Worm (Caenorhabditis elegans): ENCODE measurements around the gene drd-10.

drd-10 gene

DNA sequence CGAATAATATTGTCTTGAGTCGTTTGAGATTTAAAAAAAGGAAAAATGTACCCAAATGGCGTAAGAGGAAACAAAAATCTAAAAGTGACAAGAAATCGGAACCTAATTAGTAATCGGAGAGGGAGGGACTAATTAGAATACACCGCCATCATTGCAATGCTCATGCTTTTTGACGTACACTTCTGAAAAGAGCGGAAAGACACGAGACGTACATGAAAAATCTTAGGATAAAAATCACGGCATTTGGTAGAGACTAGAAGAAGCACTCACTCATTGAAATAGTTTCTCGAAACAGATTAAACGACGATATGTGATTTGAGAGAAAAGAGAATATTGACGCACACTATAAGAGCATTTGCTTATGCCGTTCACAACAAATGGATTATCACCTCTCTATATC, 15.6 kb downstream of the drd-10 start:
- TF ChIP-seq nhr-20 (tag; optimal IDR thresholded peaks at IDR 0.05) (no peak), elt-3 (tag; optimal IDR thresholded peaks at IDR 0.05) (no peak), pax-3 (tag; optimal IDR thresholded peaks at IDR 0.05) (peak; percentile 54), fkh-8 (tag; optimal IDR thresholded peaks at IDR 0.05) (peak; percentile 19), jun-1 (tag; optimal IDR thresholded peaks at IDR 0.05) (no peak), fkh-4 (tag; optimal IDR thresholded peaks at IDR 0.05; ENCODE audit: borderline replicate concordance) (peak; percentile 49), ces-1 (GFP tag; optimal IDR thresholded peaks at IDR 0.05) (no peak), ceh-8 (GFP tag; optimal IDR thresholded peaks at IDR 0.05) (peak; percentile 15), dsc-1 (tag; optimal IDR thresholded peaks at IDR 0.05) (peak; percentile 96), nhr-11 (tag; optimal IDR thresholded peaks at IDR 0.05) (peak; percentile 29), egl-13 (tag; optimal IDR thresholded peaks at IDR 0.05) (peak; percentile 41), sox-4 (tag; optimal IDR thresholded peaks at IDR 0.05) (no peak), F16B12.6 (tag; optimal IDR thresholded peaks at IDR 0.05) (no peak)

DNA sequence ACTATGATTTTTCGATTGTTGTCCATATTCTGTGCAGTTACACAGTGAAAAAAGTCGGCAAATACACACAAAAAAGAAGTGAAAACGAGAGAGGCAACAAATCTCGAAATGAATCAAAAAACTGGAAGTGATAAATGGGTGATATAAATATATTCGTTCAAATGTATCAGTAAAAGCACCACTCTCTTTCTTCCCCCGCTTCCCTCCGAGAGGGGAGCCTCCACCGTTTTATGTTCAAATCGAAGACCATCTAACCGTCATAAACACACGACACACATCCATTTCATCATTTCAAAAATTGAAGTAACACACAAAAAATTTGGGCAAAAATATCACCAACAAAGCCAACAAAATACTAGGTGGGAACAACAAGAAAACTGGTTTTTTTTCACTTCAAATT, 19.6 kb downstream of the drd-10 start, which contains the start of gene F20A1.6:
TSS of gene F20A1.6 (minus strand) at position 101 of the 400 bp plus-strand sequence.
- no peak for TF ChIP-seq nhr-90 (tag; optimal IDR thresholded peaks at IDR 0.05; ENCODE audit: poor library complexity)
- no peak for TF ChIP-seq nhr-19 (GFP tag; conservative IDR thresholded peaks at IDR 0.05)
- TF ChIP-seq zag-1 (tag; optimal IDR thresholded peaks at IDR 0.05): no peak
- TF ChIP-seq ceh-63 (GFP tag; optimal IDR thresholded peaks at IDR 0.05): no peak

DNA sequence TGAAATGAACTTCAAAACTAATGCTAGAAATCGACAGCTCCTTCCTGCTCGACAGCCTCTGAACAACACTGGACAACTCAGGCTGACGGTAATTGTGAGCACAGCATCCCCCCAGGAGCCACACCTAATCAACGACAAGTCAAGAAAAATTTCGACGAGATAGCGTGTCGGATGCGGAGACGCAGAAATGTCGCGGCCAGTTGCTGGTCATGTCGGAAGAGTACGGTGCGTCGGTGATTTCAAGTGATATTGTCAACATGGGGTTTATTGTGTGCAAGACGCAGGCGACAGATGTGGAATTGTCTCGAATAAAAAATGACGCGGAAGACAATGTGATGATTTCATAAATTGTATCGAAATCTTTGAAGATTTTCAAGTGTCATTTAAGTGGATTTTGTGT, 29.1 kb downstream of the drd-10 start, which contains the start of gene twk-11:
TSS of gene twk-11 (minus strand) at position 101 of the 400 bp plus-strand sequence.
- TF ChIP-seq rnt-1 (tag; optimal IDR thresholded peaks at IDR 0.05) (no peak), nhr-90 (tag; optimal IDR thresholded peaks at IDR 0.05; ENCODE audit: poor library complexity) (no peak), efl-1 (optimal IDR thresholded peaks at IDR 0.05) (no peak), efl-1 (GFP tag; optimal IDR thresholded peaks at IDR 0.05 in 1 of 2) (no peak), ztf-11 (tag; optimal IDR thresholded peaks at IDR 0.05) (no peak), aly-2 (tag; optimal IDR thresholded peaks at IDR 0.05) (no peak), snpc-4 (tag; optimal IDR thresholded peaks at IDR 0.05) (no peak), dpl-1 (GFP tag; optimal IDR thresholded peaks at IDR 0.05) (no peak), pag-3 (tag; optimal IDR thresholded peaks at IDR 0.05; ENCODE audit: borderline replicate concordance, insufficient read depth) (no peak), unc-62 (GFP tag; optimal IDR thresholded peaks at IDR 0.05) (no peak), nhr-84 (tag; optimal IDR thresholded peaks at IDR 0.05) (no peak), ceh-90 (tag; optimal IDR thresholded peaks at IDR 0.05) (no peak), xbp-1 (tag; optimal IDR thresholded peaks at IDR 0.05) (no peak), ets-5 (GFP tag; IDR thresholded peaks at IDR 0.05) (no peak), nhr-237 (tag; optimal IDR thresholded peaks at IDR 0.05) (no peak), nhr-28 (tag; optimal IDR thresholded peaks at IDR 0.05) (no peak)

DNA sequence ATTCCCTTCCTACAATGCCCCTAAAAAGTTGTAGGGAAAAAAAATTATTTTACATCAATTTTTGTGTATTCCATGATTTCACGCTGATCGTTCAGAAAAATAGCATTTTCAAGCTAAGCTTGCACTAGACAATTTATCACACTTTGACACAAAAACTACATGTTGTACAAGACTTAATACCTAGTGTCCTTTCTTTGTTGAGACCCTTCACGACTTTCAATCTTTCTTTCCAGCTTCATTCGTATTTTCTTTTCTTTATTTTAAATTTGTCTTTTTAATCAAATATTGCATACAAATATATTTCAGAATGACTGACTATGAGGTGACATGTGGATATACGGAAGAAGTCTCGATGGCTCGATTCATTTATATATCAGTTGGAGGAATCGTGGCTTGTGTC, 38.6 kb downstream of the drd-10 start, which contains the start of gene F20A1.2:
TSS of gene F20A1.2 (plus strand) at position 301 of the 400 bp plus-strand sequence.
- TF ChIP-seq sox-4 (tag; optimal IDR thresholded peaks at IDR 0.05) (no peak), mab-9 (GFP tag; IDR thresholded peaks at IDR 0.05) (no peak), pax-3 (tag; optimal IDR thresholded peaks at IDR 0.05) (no peak), ets-5 (GFP tag; IDR thresholded peaks at IDR 0.05) (no peak), zag-1 (tag; optimal IDR thresholded peaks at IDR 0.05) (no peak), unc-30 (tag; optimal IDR thresholded peaks at IDR 0.05) (no peak), nhr-84 (tag; optimal IDR thresholded peaks at IDR 0.05) (no peak), mef-2 (tag; optimal IDR thresholded peaks at IDR 0.05) (no peak), fkh-8 (tag; optimal IDR thresholded peaks at IDR 0.05) (no peak), swsn-7 (tag; optimal IDR thresholded peaks at IDR 0.05) (no peak), pag-3 (tag; optimal IDR thresholded peaks at IDR 0.05; ENCODE audit: borderline replicate concordance, insufficient read depth) (no peak), ceh-63 (GFP tag; optimal IDR thresholded peaks at IDR 0.05) (no peak), alr-1 (tag; optimal IDR thresholded peaks at IDR 0.05; ENCODE audit: borderline replicate concordance) (no peak), rnt-1 (tag; optimal IDR thresholded peaks at IDR 0.05) (no peak), nhr-76 (tag; optimal IDR thresholded peaks at IDR 0.05) (no peak), irx-1 (tag; optimal IDR thresholded peaks at IDR 0.05) (no peak), skn-1 (tag; optimal IDR thresholded peaks at IDR 0.05) (no peak)

Data from whole organism, L1 larva.